Fruit fly (Drosophila melanogaster) S2 (cell line): Measurements from ENCODE around the gene CG46281.

ENCODE experiments used
- CG8478 ChIP-seq: fragments of >200 bp; optimal IDR thresholded peaks from 2 replicates; lab custom pipeline; 2018
- CTCF ChIP-seq, 2 experiments: fragments of >200 bp; optimal IDR thresholded peaks; 2 replicates each; lab custom pipeline; 2018

dm6 chr3R:12988411-12988810 lies 41.7 kb downstream of the CG46281 start, which contains the start of gene CG14383:
- TF ChIP-seq CG8478 (lab: Kevin White, UChicago) (no peak), CTCF (optimal IDR thresholded peaks at IDR 0.05; lab: Kevin White, UChicago) (no peak)
